Fruit fly (Drosophila melanogaster) whole organism, prepupa: ENCODE data around the gene CG4020.
A peak's percentile ranks its signal among the peaks of the same experiment; 100 is the strongest.

Experiments
- CG10669 ChIP-seq: fragments of 200-800 bp; sonication (Bioruptor generic); optimal IDR thresholded peaks from 3 replicates; lab custom pipeline; 2018; ENCODE audit warnings: missing biosample characterization, mild to moderate bottlenecking, missing genetic modification characterization, moderate library complexity
- CG11762 ChIP-seq: fragments of 200-800 bp; sonication (Bioruptor generic); optimal IDR thresholded peaks from 3 replicates; lab custom pipeline; 2016; ENCODE audit warnings: missing biosample characterization, missing genetic modification characterization; ENCODE audit not compliant: insufficient read depth
- CG3032 ChIP-seq: fragments of 200-800 bp; optimal IDR thresholded peaks from 2 replicates; lab custom pipeline; 2019; ENCODE audit warnings: missing biosample characterization, mild to moderate bottlenecking, missing genetic modification characterization, moderate library complexity
- CG3919 ChIP-seq: fragments of 200-800 bp; sonication (Bioruptor generic); optimal IDR thresholded peaks from 3 replicates; lab custom pipeline; 2016; ENCODE audit warnings: missing biosample characterization, missing genetic modification characterization
- CG6163 ChIP-seq: fragments of 200-800 bp; sonication (Bioruptor generic); IDR thresholded peaks from 3 replicates; pipeline ENCODE4 v1.3.6; 2022; ENCODE audit warnings: missing biosample characterization, missing genetic modification characterization
- CG6276 ChIP-seq: fragments of 200-800 bp; sonication (Bioruptor generic); optimal IDR thresholded peaks from 2 replicates; lab custom pipeline; 2017; ENCODE audit warnings: missing biosample characterization, mild to moderate bottlenecking, missing genetic modification characterization
- CG6854 ChIP-seq: fragments of 200-800 bp; sonication (Bioruptor generic); optimal IDR thresholded peaks from 2 replicates; lab custom pipeline; 2017; ENCODE audit warnings: missing biosample characterization, mild to moderate bottlenecking, missing genetic modification characterization
- CG8319 ChIP-seq: fragments of 200-800 bp; sonication (Bioruptor generic); optimal IDR thresholded peaks from 3 replicates; lab custom pipeline; 2016; ENCODE audit warnings: missing biosample characterization, missing genetic modification characterization
- Eip78C ChIP-seq: fragments of 200-800 bp; sonication (Bioruptor generic); peaks from one replicate; lab custom pipeline; 2016; ENCODE audit warnings: missing biosample characterization, missing genetic modification characterization
- Ets21C ChIP-seq: fragments of 200-800 bp; sonication (Bioruptor generic); optimal IDR thresholded peaks from 3 replicates; lab custom pipeline; 2016; ENCODE audit warnings: missing biosample characterization, missing genetic modification characterization
- Hr4 ChIP-seq: fragments of 200-800 bp; sonication (Bioruptor generic); optimal IDR thresholded peaks from 3 replicates; lab custom pipeline; 2016; ENCODE audit warnings: missing biosample characterization, missing genetic modification characterization
- acj6 ChIP-seq: fragments of 200-800 bp; sonication (Bioruptor generic); optimal IDR thresholded peaks from 3 replicates; lab custom pipeline; 2016; ENCODE audit warnings: missing biosample characterization, missing genetic modification characterization
- dac ChIP-seq: fragments of 200-800 bp; sonication (Bioruptor generic); optimal IDR thresholded peaks from 2 replicates; lab custom pipeline; 2017; ENCODE audit warnings: missing biosample characterization, mild to moderate bottlenecking, missing genetic modification characterization
- dsx ChIP-seq: fragments of 200-800 bp; optimal IDR thresholded peaks from 3 replicates; lab custom pipeline; 2019; ENCODE audit warnings: missing biosample characterization, mild to moderate bottlenecking, missing genetic modification characterization, moderate library complexity; ENCODE audit not compliant: poor library complexity, severe bottlenecking
- eg ChIP-seq: fragments of 200-800 bp; sonication (Bioruptor generic); IDR thresholded peaks from 3 replicates; pipeline ENCODE4 v1.3.6; 2022; ENCODE audit warnings: missing biosample characterization, missing genetic modification characterization
- esn ChIP-seq: fragments of 200-800 bp; sonication (Bioruptor generic); optimal IDR thresholded peaks from 2 replicates; lab custom pipeline; 2016; ENCODE audit warnings: missing biosample characterization, mild to moderate bottlenecking, missing genetic modification characterization, moderate library complexity
- fd59A ChIP-seq: fragments of 200-800 bp; sonication (Bioruptor generic); optimal IDR thresholded peaks from 2 replicates; lab custom pipeline; 2017; ENCODE audit warnings: missing biosample characterization, mild to moderate bottlenecking, missing genetic modification characterization, missing genetic modification reagents
- fd85E ChIP-seq: fragments of 200-800 bp; sonication (Bioruptor generic); optimal IDR thresholded peaks from 3 replicates; lab custom pipeline; 2016; ENCODE audit warnings: missing biosample characterization, missing genetic modification characterization
- ss ChIP-seq, 2 experiments: fragments of 200-800 bp; sonication (Bioruptor generic); optimal IDR thresholded peaks; 2 replicates in 1 of 2; 3 replicates in 1 of 2; lab custom pipeline; 2017 to 2018; ENCODE audit warnings: mild to moderate bottlenecking in 2 of 2, missing biosample characterization in 2 of 2, missing genetic modification characterization in 2 of 2, moderate library complexity in 1 of 2
- svp ChIP-seq: fragments of 200-800 bp; sonication (Bioruptor generic); peaks from one replicate; lab custom pipeline; 2016; ENCODE audit warnings: missing biosample characterization, missing genetic modification characterization
- topi ChIP-seq: fragments of 200-800 bp; sonication (Bioruptor generic); optimal IDR thresholded peaks from 3 replicates; lab custom pipeline; 2016; ENCODE audit warnings: missing biosample characterization, missing genetic modification characterization
- vri ChIP-seq: fragments of 200-800 bp; sonication (Bioruptor generic); optimal IDR thresholded peaks from 3 replicates; lab custom pipeline; 2016; ENCODE audit warnings: missing biosample characterization, mild to moderate bottlenecking, missing genetic modification characterization

CG4020 gene

dm6 chrX:5949951-5950350 is 44.4 kb downstream of the CG4020 start, which contains the start of gene CG32755:
Gene CG32755, plus strand, starts transcription at chrX:5950251.
- no peak for TF ChIP-seq svp (GFP tag; lab: Kevin White, UChicago)
- TF ChIP-seq, all 60 proteins: peak for 0

dm6 chrX:5952265-5952664 is 46.7 kb downstream of the CG4020 start, which contains the start of gene CG6048:
Gene CG6048, plus strand, starts transcription at chrX:5952565.
- TF ChIP-seq dsx = no peak
- no peak for TF ChIP-seq CG6163 (GFP tag; lab: Robert Waterston, UW)
- TF ChIP-seq CG11762 (GFP tag; lab: Kevin White, UChicago) = no peak
- TF ChIP-seq eg = no peak
- TF ChIP-seq Hr4 (GFP tag; lab: Kevin White, UChicago) = no peak
- TF ChIP-seq Ets21C (GFP tag; lab: Kevin White, UChicago) = no peak
- TF ChIP-seq esn = no peak
- no peak for TF ChIP-seq CG3032
- no peak for TF ChIP-seq CG8319 (GFP tag; lab: Kevin White, UChicago)
- TF ChIP-seq Eip78C (GFP tag; lab: Kevin White, UChicago) = no peak
- TF ChIP-seq CG6854 = no peak
- TF ChIP-seq CG3919 (GFP tag; lab: Kevin White, UChicago) = no peak
- TF ChIP-seq fd59A (GFP tag; lab: Kevin White, UChicago) = no peak
- TF ChIP-seq fd85E (GFP tag; lab: Kevin White, UChicago) = no peak
- no peak for TF ChIP-seq topi (GFP tag; lab: Kevin White, UChicago)
- no peak for TF ChIP-seq CG10669 (GFP tag; lab: Kevin White, UChicago)
- TF ChIP-seq CG6276 (GFP tag; lab: Kevin White, UChicago) = no peak
- TF ChIP-seq acj6 (GFP tag; lab: Kevin White, UChicago) = no peak
- no peak for TF ChIP-seq ss (GFP tag; optimal IDR thresholded peaks at IDR 0.05; lab: Kevin White, UChicago)

dm6 chrX:5955207-5955679 is 49.7 kb downstream of the CG4020 start, which contains the start of gene CG6067:
Gene CG6067, plus strand, starts transcription at chrX:5955629.
- TF ChIP-seq dac = no peak
- TF ChIP-seq vri = peak; percentile 48

dm6 chrX:5956646-5957441 is 51.3 kb downstream of the CG4020 start:
- no peak for TF ChIP-seq CG3032
- TF ChIP-seq svp (GFP tag; lab: Kevin White, UChicago) = peak; percentile 94
